Fruit fly (Drosophila melanogaster): ENCODE results near the gene CG18268.

- TF ChIP-seq kay (GFP tag; ENCODE audit: borderline replicate concordance) (peak; percentile 51), CG11617 (GFP tag; optimal IDR thresholded peaks at IDR 0.05) (no peak), bab1 (GFP tag; optimal IDR thresholded peaks at IDR 0.05) (no peak), CG14711 (tag; optimal IDR thresholded peaks at IDR 0.05) (no peak), cnc (optimal IDR thresholded peaks at IDR 0.05) (no peak), pad (GFP tag; optimal IDR thresholded peaks at IDR 0.05) (no peak), CG33017 (tag; optimal IDR thresholded peaks at IDR 0.05) (no peak)
Measured at dm6 chr3R:7785784-7786183, 18.4 kb downstream of the CG18268 start, which contains the start of gene CG18745.
